Fruit fly (Drosophila melanogaster) whole organism, wandering third instar larva: ENCODE results near the gene ppk.
A peak's percentile ranks its signal among the peaks of the same experiment; 100 is the strongest.

Source experiments
- Abd-B ChIP-seq: fragments of >200 bp; optimal IDR thresholded peaks from 2 replicates; lab custom pipeline; 2017; ENCODE audit warnings: missing biosample characterization, missing genetic modification characterization
- CG32264 ChIP-seq: fragments of 200-800 bp; sonication (Bioruptor generic); optimal IDR thresholded peaks from 2 replicates; lab custom pipeline; 2016; ENCODE audit warnings: missing biosample characterization, missing genetic modification characterization
- CG9705 ChIP-seq: fragments of 200-800 bp; sonication (Bioruptor generic); optimal IDR thresholded peaks from 2 replicates; lab custom pipeline; 2018; ENCODE audit warnings: missing biosample characterization, mild to moderate bottlenecking, missing genetic modification characterization
- CrebA ChIP-seq: fragments of 200-800 bp; sonication (Bioruptor generic); optimal IDR thresholded peaks from 2 replicates; lab custom pipeline; 2016; ENCODE audit warnings: missing biosample characterization, mild to moderate bottlenecking, missing genetic modification characterization, borderline replicate concordance
- Dfd ChIP-seq: fragments of >200 bp; optimal IDR thresholded peaks from 2 replicates; lab custom pipeline; 2017; ENCODE audit warnings: missing biosample characterization, missing genetic modification characterization
- Dif ChIP-seq: fragments of 200-275, 200-300 bp; sonication (Bioruptor generic); optimal IDR thresholded peaks from 2 replicates; lab custom pipeline; 2018; ENCODE audit warnings: missing biosample characterization, missing genetic modification characterization; ENCODE audit not compliant: partially characterized antibody
- GATAd ChIP-seq: sonication (Bioruptor generic); optimal IDR thresholded peaks from 2 replicates; lab custom pipeline; 2016; ENCODE audit warnings: missing biosample characterization, missing genetic modification characterization
- HLH106 ChIP-seq: fragments of 200-800 bp; optimal IDR thresholded peaks from 3 replicates; lab custom pipeline; 2019; ENCODE audit warnings: missing biosample characterization, mild to moderate bottlenecking, missing genetic modification characterization, moderate library complexity
- Hnf4 ChIP-seq: fragments of 200-800 bp; sonication (Bioruptor generic); optimal IDR thresholded peaks from 2 replicates; lab custom pipeline; 2016; ENCODE audit warnings: missing biosample characterization, mild to moderate bottlenecking, missing genetic modification characterization
- Hr78 ChIP-seq: fragments of >200 bp; optimal IDR thresholded peaks from 2 replicates; lab custom pipeline; 2017; ENCODE audit warnings: missing biosample characterization, missing genetic modification characterization
- Hr83 ChIP-seq: fragments of 200-300 bp; sonication (Bioruptor generic); optimal IDR thresholded peaks from 2 replicates; lab custom pipeline; 2016; ENCODE audit warnings: missing biosample characterization, mild to moderate bottlenecking, missing genetic modification characterization, moderate library complexity; ENCODE audit not compliant: poor library complexity, severe bottlenecking
- Jra ChIP-seq: sonication (Bioruptor generic); optimal IDR thresholded peaks from 2 replicates; lab custom pipeline; 2016; ENCODE audit warnings: missing biosample characterization, missing genetic modification characterization
- Mio ChIP-seq: sonication (Bioruptor generic); optimal IDR thresholded peaks from 2 replicates; lab custom pipeline; 2016; ENCODE audit warnings: missing biosample characterization, missing genetic modification characterization
- Myc ChIP-seq: fragments of >200 bp; optimal IDR thresholded peaks from 2 replicates; lab custom pipeline; 2017
- N ChIP-seq: fragments of >200 bp; optimal IDR thresholded peaks from 2 replicates; lab custom pipeline; 2018; ENCODE audit warnings: missing biosample characterization, missing external identifiers, missing genetic modification characterization
- OdsH ChIP-seq: fragments of 200-800 bp; sonication (Bioruptor generic); optimal IDR thresholded peaks from 2 replicates; lab custom pipeline; 2016; ENCODE audit warnings: missing biosample characterization, mild to moderate bottlenecking, missing genetic modification characterization
- Rel ChIP-seq, 2 experiments: fragments of 200-800 bp; sonication (Bioruptor generic) in 1 of 2; optimal IDR thresholded peaks; 2 replicates in 1 of 2; 3 replicates in 1 of 2; lab custom pipeline; 2016 to 2019; ENCODE audit warnings: mild to moderate bottlenecking in 2 of 2, missing biosample characterization in 2 of 2, missing genetic modification characterization in 2 of 2, moderate library complexity in 1 of 2
- Sp1 ChIP-seq: fragments of 200-800 bp; sonication (Bioruptor generic); optimal IDR thresholded peaks from 3 replicates; lab custom pipeline; 2019; ENCODE audit warnings: missing biosample characterization, mild to moderate bottlenecking, missing genetic modification characterization, moderate library complexity
- Vsx2 ChIP-seq: fragments of 200-300, 225-300 bp; sonication (Bioruptor generic); optimal IDR thresholded peaks from 2 replicates; lab custom pipeline; 2018; ENCODE audit warnings: missing biosample characterization, missing genetic modification characterization; ENCODE audit not compliant: partially characterized antibody
- br ChIP-seq: fragments of 200-800 bp; sonication (Bioruptor generic); optimal IDR thresholded peaks from 2 replicates; lab custom pipeline; 2016; ENCODE audit warnings: missing biosample characterization, missing genetic modification characterization
- brk ChIP-seq: fragments of 200-800 bp; sonication (Bioruptor generic); optimal IDR thresholded peaks from 2 replicates; lab custom pipeline; 2016; ENCODE audit warnings: missing biosample characterization, mild to moderate bottlenecking, missing genetic modification characterization
- dl ChIP-seq, 2 experiments: fragments of 175-275, 200-275 bp in 1 of 2; fragments of 200-275 bp in 1 of 2; sonication (Bioruptor generic); optimal IDR thresholded peaks; lab custom pipeline; 2018; ENCODE audit warnings: mild to moderate bottlenecking in 2 of 2, missing biosample characterization in 2 of 2, missing genetic modification characterization in 2 of 2, moderate library complexity in 2 of 2; ENCODE audit not compliant: partially characterized antibody in 2 of 2, insufficient read depth in 1 of 2
- dmrt93B ChIP-seq: fragments of 200-800 bp; sonication (Bioruptor generic); optimal IDR thresholded peaks from 2 replicates; lab custom pipeline; 2018; ENCODE audit warnings: missing biosample characterization, mild to moderate bottlenecking, missing genetic modification characterization
- dsf ChIP-seq: sonication (Bioruptor generic); optimal IDR thresholded peaks from 2 replicates; lab custom pipeline; 2016; ENCODE audit warnings: missing biosample characterization, missing genetic modification characterization, borderline replicate concordance
- ey ChIP-seq: fragments of 200-800 bp; sonication (Bioruptor generic); optimal IDR thresholded peaks from 2 replicates; lab custom pipeline; 2016; ENCODE audit warnings: missing biosample characterization, missing genetic modification characterization
- foxo ChIP-seq, 2 experiments: fragments of 200-800 bp; sonication (Bioruptor generic); optimal IDR thresholded peaks; 2 replicates in 1 of 2; 3 replicates in 1 of 2; lab custom pipeline; 2016 to 2017; ENCODE audit warnings: missing biosample characterization in 2 of 2, missing genetic modification characterization in 2 of 2
- fru ChIP-seq: fragments of 200-800 bp; sonication (Bioruptor generic); optimal IDR thresholded peaks from 3 replicates; lab custom pipeline; 2016; ENCODE audit warnings: missing biosample characterization, mild to moderate bottlenecking, missing genetic modification characterization
- h ChIP-seq: fragments of 200-800 bp; sonication (Bioruptor generic); optimal IDR thresholded peaks from 3 replicates; lab custom pipeline; 2016; ENCODE audit warnings: missing biosample characterization, mild to moderate bottlenecking, missing genetic modification characterization
- jim ChIP-seq: fragments of 175-275, 200-325 bp; sonication (Bioruptor generic); optimal IDR thresholded peaks from 2 replicates; lab custom pipeline; 2016; ENCODE audit warnings: missing biosample characterization, mild to moderate bottlenecking, missing genetic modification characterization
- lola ChIP-seq: fragments of >200 bp; optimal IDR thresholded peaks from 2 replicates; lab custom pipeline; 2017; ENCODE audit warnings: missing biosample characterization, missing genetic modification characterization
- pan ChIP-seq: fragments of >200 bp; optimal IDR thresholded peaks from 2 replicates; lab custom pipeline; 2017
- psq ChIP-seq: fragments of 200-800 bp; sonication (Bioruptor generic); optimal IDR thresholded peaks from 3 replicates; lab custom pipeline; 2017; ENCODE audit warnings: missing biosample characterization, mild to moderate bottlenecking, missing genetic modification characterization, moderate library complexity
- rgr ChIP-seq: fragments of 200-800 bp; sonication (Bioruptor generic); optimal IDR thresholded peaks from 3 replicates; lab custom pipeline; 2016; ENCODE audit warnings: missing biosample characterization, mild to moderate bottlenecking, missing genetic modification characterization
- sage ChIP-seq: fragments of 200-800 bp; sonication (Bioruptor generic); optimal IDR thresholded peaks from 2 replicates; lab custom pipeline; 2016; ENCODE audit warnings: missing biosample characterization, mild to moderate bottlenecking, missing genetic modification characterization
- sv ChIP-seq: fragments of 200-800 bp; sonication (Bioruptor generic); optimal IDR thresholded peaks from 3 replicates; lab custom pipeline; 2016; ENCODE audit warnings: missing biosample characterization, missing genetic modification characterization
- tai ChIP-seq: sonication (Bioruptor generic); optimal IDR thresholded peaks from 2 replicates; lab custom pipeline; 2016; ENCODE audit warnings: missing biosample characterization, missing genetic modification characterization
- usp ChIP-seq: fragments of >200 bp; optimal IDR thresholded peaks from 2 replicates; lab custom pipeline; 2017; ENCODE audit warnings: missing biosample characterization, missing genetic modification characterization
- woc ChIP-seq: sonication (Bioruptor generic); optimal IDR thresholded peaks from 2 replicates; lab custom pipeline; 2016; ENCODE audit warnings: missing biosample characterization, mild to moderate bottlenecking, missing genetic modification characterization

The ppk gene

dm6 chr2L:14399326-14399725, 18.4 kb upstream of the ppk start:
- TF ChIP-seq foxo (GFP tag; optimal IDR thresholded peaks at IDR 0.05; lab: Kevin White, UChicago) (peak in 1 of 2 experiments; percentile 3), CG32264 (GFP tag; lab: Kevin White, UChicago) (no peak), woc (GFP tag; lab: Kevin White, UChicago) (no peak), CrebA (no peak), Hnf4 (GFP tag; lab: Kevin White, UChicago) (no peak), h (GFP tag; lab: Kevin White, UChicago) (peak; percentile 11), psq (GFP tag; lab: Kevin White, UChicago) (peak; percentile 7), Hr78 (GFP tag; lab: Kevin White, UChicago) (no peak), jim (GFP tag; lab: Kevin White, UChicago) (no peak), rgr (peak; percentile 61), HLH106 (no peak), Rel (GFP tag; optimal IDR thresholded peaks at IDR 0.05; lab: Kevin White, UChicago) (no peak), Rel (tag; optimal IDR thresholded peaks at IDR 0.05; lab: Kevin White, UChicago) (no peak), Vsx2 (GFP tag; lab: Kevin White, UChicago) (no peak), dsf (GFP tag; lab: Kevin White, UChicago) (no peak), sage (GFP tag; lab: Kevin White, UChicago) (no peak), ey (GFP tag; lab: Kevin White, UChicago) (no peak), Jra (GFP tag; lab: Kevin White, UChicago) (peak; percentile 4), lola (GFP tag; lab: Kevin White, UChicago) (no peak), tai (GFP tag; lab: Kevin White, UChicago) (no peak), usp (GFP tag; lab: Kevin White, UChicago) (no peak), Abd-B (GFP tag; lab: Kevin White, UChicago) (no peak), fru (peak; percentile 21), dmrt93B (GFP tag; lab: Kevin White, UChicago) (no peak), N (GFP tag; lab: Kevin White, UChicago) (no peak), Mio (GFP tag; lab: Kevin White, UChicago) (no peak), GATAd (GFP tag; lab: Kevin White, UChicago) (no peak), OdsH (GFP tag; lab: Kevin White, UChicago) (peak; percentile 16), dl (GFP tag; optimal IDR thresholded peaks at IDR 0.05; lab: Kevin White, UChicago; ENCODE audit: insufficient read depth in 1 of 2, partially characterized antibody in 2 of 2) (no peak), CG9705 (GFP tag; lab: Kevin White, UChicago) (no peak), Dif (no peak), brk (GFP tag; lab: Kevin White, UChicago) (no peak), br (GFP tag; lab: Kevin White, UChicago) (peak; percentile 3), pan (lab: Kevin White, UChicago) (no peak), Hr83 (GFP tag; lab: Kevin White, UChicago) (peak; percentile 25), sv (GFP tag; lab: Kevin White, UChicago) (no peak), Myc (no peak), Dfd (no peak), Sp1 (no peak)

- TF ChIP-seq Hr83 (GFP tag; lab: Kevin White, UChicago) (no peak), GATAd (GFP tag; lab: Kevin White, UChicago) (no peak), br (GFP tag; lab: Kevin White, UChicago) (no peak), woc (GFP tag; lab: Kevin White, UChicago) (no peak), Mio (GFP tag; lab: Kevin White, UChicago) (no peak), Myc (no peak), OdsH (GFP tag; lab: Kevin White, UChicago) (no peak), Sp1 (no peak), Jra (GFP tag; lab: Kevin White, UChicago) (no peak), Rel (GFP tag; optimal IDR thresholded peaks at IDR 0.05; lab: Kevin White, UChicago) (no peak), Rel (tag; optimal IDR thresholded peaks at IDR 0.05; lab: Kevin White, UChicago) (no peak), CrebA (no peak)
Observed at dm6 chr2L:14398562-14398961, 17.6 kb upstream of the ppk start.
